Worm (Caenorhabditis elegans): ENCODE measurements around the gene twk-32.

Gene twk-32

ce11 chrV:13816877-13817276 lies 20.4 kb downstream of the twk-32 start, which contains the start of gene F55B12.2:
Gene F55B12.2, minus strand, starts transcription at chrV:13816977.
- TF ChIP-seq aha-1 (tag) (peak; percentile 9), daf-8 (GFP tag; IDR thresholded peaks at IDR 0.05) (no peak)

ce11 chrV:13818824-13819408 lies 22.5 kb downstream of the twk-32 start, which contains the start of gene sel-10:
Gene sel-10, plus strand, starts transcription at chrV:13819361.
- TF ChIP-seq ceh-32 (tag; optimal IDR thresholded peaks at IDR 0.05; ENCODE audit: poor library complexity) (no peak), hif-1 (tag; optimal IDR thresholded peaks at IDR 0.05) (peak in 1 of 2 experiments; percentile 65), duxl-1 (tag; optimal IDR thresholded peaks at IDR 0.05; ENCODE audit: poor library complexity) (peak; percentile 66), nhr-48 (tag; optimal IDR thresholded peaks at IDR 0.05) (peak; percentile 36), nhr-11 (tag; optimal IDR thresholded peaks at IDR 0.05) (peak; percentile 60), nhr-28 (tag; optimal IDR thresholded peaks at IDR 0.05) (peak; percentile 52), mxl-3 (GFP tag; optimal IDR thresholded peaks at IDR 0.05) (peak; percentile 57), lin-13 (GFP tag; optimal IDR thresholded peaks at IDR 0.05) (peak; percentile 66), dmd-6 (GFP tag; IDR thresholded peaks at IDR 0.05) (peak; percentile 70), hlh-30 (tag; optimal IDR thresholded peaks at IDR 0.05; ENCODE audit: insufficient read depth) (peak; percentile 66), php-3 (GFP tag; IDR thresholded peaks at IDR 0.05) (peak; percentile 71), pha-4 (GFP tag; IDR thresholded peaks at IDR 0.05) (peak; percentile 30; the same call in 1 of the 2 replicates), pha-4 (tag; optimal IDR thresholded peaks at IDR 0.05) (peak; percentile 47), spr-3 (GFP tag; optimal IDR thresholded peaks at IDR 0.05) (no peak), nhr-6 (tag; optimal IDR thresholded peaks at IDR 0.05) (peak; percentile 89), nhr-10 (tag; optimal IDR thresholded peaks at IDR 0.05) (no peak), snpc-4 (tag; optimal IDR thresholded peaks at IDR 0.05) (no peak), hmg-1.1 (GFP tag; IDR thresholded peaks at IDR 0.05) (0 out of 2 replicates have a peak, but pooled peaks have one; percentile 59), R02D3.7 (tag; optimal IDR thresholded peaks at IDR 0.05) (no peak), rbr-2 (tag; optimal IDR thresholded peaks at IDR 0.05) (peak; percentile 74), lsy-2 (tag; optimal IDR thresholded peaks at IDR 0.05) (peak in 1 of 2 experiments; percentile 83), unc-62 (GFP tag; optimal IDR thresholded peaks at IDR 0.05 in 1 of 2) (peak in 1 of 2 experiments; percentile 59), unc-62 (tag; optimal IDR thresholded peaks at IDR 0.05) (no peak), arid-1 (GFP tag; conservative IDR thresholded peaks at IDR 0.05) (0 out of 2 replicates have a peak, but pooled peaks have one; percentile 33), zfp-2 (tag; optimal IDR thresholded peaks at IDR 0.05) (no peak), nhr-42 (GFP tag; IDR thresholded peaks at IDR 0.05) (no peak), F44E2.7 (GFP tag; IDR thresholded peaks at IDR 0.05) (no peak), aha-1 (tag) (peak; percentile 98), F10B5.3 (tag; optimal IDR thresholded peaks at IDR 0.05) (peak; percentile 23), mes-2 (tag; optimal IDR thresholded peaks at IDR 0.05; ENCODE audit: poor library complexity, severe bottlenecking) (peak; percentile 84), spr-1 (tag; optimal IDR thresholded peaks at IDR 0.05) (no peak), T20F7.1 (GFP tag; optimal IDR thresholded peaks at IDR 0.05) (peak; percentile 67), ctbp-1 (GFP tag; IDR thresholded peaks at IDR 0.05) (no peak), daf-16 (GFP tag; optimal IDR thresholded peaks at IDR 0.05) (no peak), daf-16 (tag; optimal IDR thresholded peaks at IDR 0.05) (peak; percentile 38), F37D6.2 (tag; optimal IDR thresholded peaks at IDR 0.05) (peak; percentile 36), dpl-1 (GFP tag; optimal IDR thresholded peaks at IDR 0.05) (peak; percentile 76)

- TF ChIP-seq aha-1 (tag) = peak; percentile 72
- no peak for TF ChIP-seq nhr-11 (tag; optimal IDR thresholded peaks at IDR 0.05)
- no peak for TF ChIP-seq pqm-1 (tag; optimal IDR thresholded peaks at IDR 0.05)
Observed at ce11 chrV:13822752-13823151, 26.3 kb downstream of the twk-32 start, which contains the start of gene hpo-31. Gene hpo-31, plus strand, starts transcription at chrV:13823052.
